Worm (Caenorhabditis elegans) whole organism, L2 larva: ENCODE data around the gene C31B8.7.
"Not testable (repeated sequence)": the region's sequence is repeated elsewhere in the genome, so short reads cannot be mapped to it uniquely, and the experiment has no call there.

Source experiments
- R02D3.7 ChIP-seq: fragments of 150-350 bp; optimal IDR thresholded peaks from 2 replicates; lab custom pipeline; 2014; ENCODE audit warnings: missing biosample characterization, missing genetic modification characterization
- Y55F3AM.14 ChIP-seq: fragments of 200-800 bp; sonication (Bioruptor generic); optimal IDR thresholded peaks from 2 replicates; lab custom pipeline; 2018; ENCODE audit warnings: mild to moderate bottlenecking, missing genetic modification characterization, missing compliant biosample characterization
- alr-1 ChIP-seq: fragments of 150-350 bp; optimal IDR thresholded peaks from 2 replicates; lab custom pipeline; 2014; ENCODE audit warnings: missing biosample characterization, missing genetic modification characterization
- ama-1 ChIP-seq: fragments of 150-350 bp; optimal IDR thresholded peaks from 2 replicates; lab custom pipeline; 2018; ENCODE audit warnings: inconsistent platforms
- blmp-1 ChIP-seq: sonication (generic microtip); optimal IDR thresholded peaks from 2 replicates; lab custom pipeline; 2017; ENCODE audit warnings: missing genetic modification characterization, mild to moderate bottlenecking, missing compliant biosample characterization, antibody characterized with exemption, moderate library complexity; ENCODE audit not compliant: insufficient read depth
- ceh-16 ChIP-seq: fragments of 150-350 bp; optimal IDR thresholded peaks from 2 replicates; lab custom pipeline; 2014; ENCODE audit warnings: missing biosample characterization, missing genetic modification characterization
- ceh-82 ChIP-seq: fragments of 150-350 bp; optimal IDR thresholded peaks from 2 replicates; lab custom pipeline; 2014; ENCODE audit warnings: missing biosample characterization, missing genetic modification characterization
- crh-2 ChIP-seq: sonication (generic microtip); optimal IDR thresholded peaks from 2 replicates; lab custom pipeline; 2017; ENCODE audit warnings: missing biosample characterization, missing genetic modification characterization
- dmd-4 ChIP-seq: sonication (generic microtip); optimal IDR thresholded peaks from 2 replicates; lab custom pipeline; 2017; ENCODE audit warnings: missing biosample characterization, missing genetic modification characterization
- egl-27 ChIP-seq: sonication (generic microtip); optimal IDR thresholded peaks from 3 replicates; lab custom pipeline; 2017; ENCODE audit warnings: missing biosample characterization, missing genetic modification reagents, missing genetic modification characterization
- elt-1 ChIP-seq: fragments of 150-350 bp; optimal IDR thresholded peaks from 2 replicates; lab custom pipeline; 2014; ENCODE audit warnings: missing biosample characterization, missing genetic modification characterization
- fos-1 ChIP-seq: fragments of 150-350 bp; optimal IDR thresholded peaks from 2 replicates; lab custom pipeline; 2014; ENCODE audit warnings: missing biosample characterization, missing genetic modification characterization
- gmeb-1 ChIP-seq: fragments of 150-350 bp; optimal IDR thresholded peaks from 2 replicates; lab custom pipeline; 2014; ENCODE audit warnings: missing biosample characterization, missing genetic modification characterization
- lin-11 ChIP-seq: fragments of 150-350 bp; sonication (generic microtip); optimal IDR thresholded peaks from 2 replicates; lab custom pipeline; 2014; ENCODE audit warnings: missing biosample characterization, missing genetic modification characterization, inconsistent platforms, mixed read lengths
- lin-13 ChIP-seq: fragments of 150-350 bp; optimal IDR thresholded peaks from 2 replicates; lab custom pipeline; 2014; ENCODE audit warnings: missing biosample characterization, missing genetic modification reagents, missing genetic modification characterization
- lin-39 ChIP-seq: fragments of 150-350 bp; optimal IDR thresholded peaks from 2 replicates; lab custom pipeline; 2014; ENCODE audit warnings: missing biosample characterization, missing genetic modification reagents, missing genetic modification characterization
- lsy-2 ChIP-seq, 2 experiments: fragments of 150-350 bp in 1 of 2; sonication (generic microtip) in 1 of 2; optimal IDR thresholded peaks; 2 replicates each; lab custom pipeline; 2014 to 2017; ENCODE audit warnings: missing biosample characterization in 2 of 2, missing genetic modification characterization in 2 of 2
- mab-5 ChIP-seq: fragments of 150-350 bp; optimal IDR thresholded peaks from 2 replicates; lab custom pipeline; 2014; ENCODE audit warnings: missing biosample characterization, missing genetic modification characterization
- mbf-1 ChIP-seq: sonication (generic microtip); optimal IDR thresholded peaks from 2 replicates; lab custom pipeline; 2017; ENCODE audit warnings: missing biosample characterization, missing genetic modification characterization
- mdl-1 ChIP-seq, 2 experiments: fragments of 150-350 bp in 1 of 2; sonication (generic microtip) in 1 of 2; optimal IDR thresholded peaks; 2 replicates each; lab custom pipeline; 2017; ENCODE audit warnings: missing biosample characterization in 2 of 2, missing genetic modification characterization in 2 of 2
- nhr-10 ChIP-seq: sonication (generic microtip); optimal IDR thresholded peaks from 2 replicates; lab custom pipeline; 2017; ENCODE audit warnings: missing biosample characterization, missing genetic modification characterization
- nhr-12 ChIP-seq: fragments of 150-350 bp; optimal IDR thresholded peaks from 2 replicates; lab custom pipeline; 2014; ENCODE audit warnings: missing biosample characterization, missing genetic modification characterization
- nhr-129 ChIP-seq: fragments of 150-350 bp; optimal IDR thresholded peaks from 2 replicates; lab custom pipeline; 2014; ENCODE audit warnings: missing biosample characterization, missing genetic modification characterization
- nhr-237 ChIP-seq: fragments of 150-350 bp; optimal IDR thresholded peaks from 2 replicates; lab custom pipeline; 2014; ENCODE audit warnings: missing biosample characterization, missing genetic modification characterization
- nhr-6 ChIP-seq: fragments of 150-350 bp; optimal IDR thresholded peaks from 2 replicates; lab custom pipeline; 2014; ENCODE audit warnings: missing biosample characterization, missing genetic modification characterization
- nhr-77 ChIP-seq: fragments of 150-350 bp; optimal IDR thresholded peaks from 2 replicates; lab custom pipeline; 2014; ENCODE audit warnings: missing biosample characterization, missing genetic modification characterization
- peb-1 ChIP-seq: fragments of 150-350 bp; optimal IDR thresholded peaks from 2 replicates; lab custom pipeline; 2014; ENCODE audit warnings: missing biosample characterization, missing genetic modification characterization
- skn-1 ChIP-seq: sonication (generic microtip); optimal IDR thresholded peaks from 2 replicates; lab custom pipeline; 2017; ENCODE audit warnings: missing biosample characterization, missing genetic modification characterization
- sma-3 ChIP-seq: sonication (generic microtip); optimal IDR thresholded peaks from 2 replicates; lab custom pipeline; 2016; ENCODE audit warnings: missing genetic modification reagents, missing genetic modification characterization, missing compliant biosample characterization
- sma-9 ChIP-seq, 2 experiments: fragments of 150-350 bp in 1 of 2; sonication (generic microtip) in 1 of 2; optimal IDR thresholded peaks; 2 replicates each; lab custom pipeline; 2014 to 2016; ENCODE audit warnings: missing genetic modification characterization in 2 of 2, mild to moderate bottlenecking in 1 of 2, missing biosample characterization in 1 of 2, missing compliant biosample characterization in 1 of 2, missing genetic modification reagents in 1 of 2, moderate library complexity in 1 of 2
- unc-39 ChIP-seq: fragments of 150-350 bp; optimal IDR thresholded peaks from 2 replicates; lab custom pipeline; 2014; ENCODE audit warnings: missing biosample characterization, missing genetic modification characterization
- unc-55 ChIP-seq: fragments of 150-350 bp; sonication (generic microtip); optimal IDR thresholded peaks from 3 replicates; lab custom pipeline; 2014; ENCODE audit warnings: missing biosample characterization, missing genetic modification reagents, missing genetic modification characterization
- zag-1 ChIP-seq: fragments of 150-350 bp; optimal IDR thresholded peaks from 2 replicates; lab custom pipeline; 2014; ENCODE audit warnings: missing biosample characterization, missing genetic modification characterization
- ztf-11 ChIP-seq: sonication (generic microtip); optimal IDR thresholded peaks from 2 replicates; lab custom pipeline; 2017; ENCODE audit warnings: missing biosample characterization, missing genetic modification characterization
- ztf-4 ChIP-seq: fragments of 150-350 bp; optimal IDR thresholded peaks from 2 replicates; lab custom pipeline; 2014; ENCODE audit warnings: missing biosample characterization, missing genetic modification characterization

The C31B8.7 gene

ce11 chrV:2903227-2903626 lies at the start of gene C31B8.7:
C31B8.7 (minus strand) TSS chrV:2903327.
- TF ChIP-seq fos-1 (tag; lab: Kevin White, UChicago) (no peak), egl-27 (tag; lab: Kevin White, UChicago) (no peak), blmp-1 (tag; lab: Kevin White, UChicago) (no peak), nhr-129 (tag; lab: Kevin White, UChicago) (no peak), nhr-10 (no peak), ceh-82 (no peak), ztf-4 (tag; lab: Kevin White, UChicago) (no peak), Y55F3AM.14 (GFP tag; lab: Kevin White, UChicago) (no peak)

ce11 chrV:2952102-2952501 lies 49.0 kb upstream of the C31B8.7 start, which contains the start of gene srw-122:
srw-122 (minus strand) TSS chrV:2952202.
- not testable (repeated sequence) for TF ChIP-seq ceh-82; elt-1 (tag; lab: Kevin White, UChicago); lin-39 (tag; lab: Kevin White, UChicago)

- TF ChIP-seq elt-1 (tag; lab: Kevin White, UChicago) = no peak
- no peak for TF ChIP-seq peb-1 (tag; lab: Kevin White, UChicago)
- TF ChIP-seq sma-3 = no peak
- no peak for TF ChIP-seq gmeb-1
- no peak for TF ChIP-seq lin-11
- no peak for TF ChIP-seq nhr-129 (tag; lab: Kevin White, UChicago)
- no peak for TF ChIP-seq alr-1 (tag; lab: Kevin White, UChicago)
- TF ChIP-seq nhr-12 (tag; lab: Kevin White, UChicago) = no peak
- TF ChIP-seq nhr-237 (tag; lab: Kevin White, UChicago) = no peak
- no peak for TF ChIP-seq nhr-77 (tag; lab: Kevin White, UChicago)
- TF ChIP-seq R02D3.7 = no peak
- TF ChIP-seq ztf-11 (tag; lab: Kevin White, UChicago) = no peak
- no peak for TF ChIP-seq nhr-6 (tag; lab: Kevin White, UChicago)
- no peak for TF ChIP-seq blmp-1 (tag; lab: Kevin White, UChicago)
- no peak for TF ChIP-seq ztf-4 (tag; lab: Kevin White, UChicago)
- no peak for TF ChIP-seq zag-1
- no peak for TF ChIP-seq skn-1 (tag; lab: Kevin White, UChicago)
- TF ChIP-seq lin-13 (GFP tag; lab: Kevin White, UChicago) = no peak
- no peak for TF ChIP-seq mab-5
- TF ChIP-seq, all 48 proteins: peak for 0
Measured at ce11 chrV:2945602-2946001, 42.5 kb upstream of the C31B8.7 start, which contains the start of gene srh-87. srh-87 (minus strand) TSS chrV:2945702.

ce11 chrV:2943859-2944258 lies 40.7 kb upstream of the C31B8.7 start, which contains the start of gene srw-137:
srw-137 (minus strand) TSS chrV:2943959.
- TF ChIP-seq ztf-4 (tag; lab: Kevin White, UChicago) (no peak), mbf-1 (tag; lab: Kevin White, UChicago) (no peak), nhr-10 (no peak), ceh-82 (no peak)

ce11 chrV:2942247-2942646 lies 39.1 kb upstream of the C31B8.7 start:
- no peak for TF ChIP-seq unc-55
- no peak for TF ChIP-seq sma-9 (GFP tag; optimal IDR thresholded peaks at IDR 0.05; lab: Kevin White, UChicago)
- no peak for TF ChIP-seq sma-9 (tag; optimal IDR thresholded peaks at IDR 0.05; lab: Kevin White, UChicago)
- no peak for TF ChIP-seq ceh-16 (tag; lab: Kevin White, UChicago)
- TF ChIP-seq crh-2 (tag; lab: Kevin White, UChicago) = no peak
- TF ChIP-seq lsy-2 (tag; optimal IDR thresholded peaks at IDR 0.05; lab: Kevin White, UChicago) = no peak
- no peak for TF ChIP-seq sma-3
- no peak for TF ChIP-seq ama-1
- no peak for TF ChIP-seq unc-39
- TF ChIP-seq mdl-1 (tag; optimal IDR thresholded peaks at IDR 0.05; lab: Kevin White, UChicago) = no peak
- no peak for TF ChIP-seq dmd-4 (tag; lab: Kevin White, UChicago)
- no peak for TF ChIP-seq peb-1 (tag; lab: Kevin White, UChicago)
- no peak for TF ChIP-seq nhr-129 (tag; lab: Kevin White, UChicago)
- no peak for TF ChIP-seq R02D3.7
- no peak for TF ChIP-seq alr-1 (tag; lab: Kevin White, UChicago)
- TF ChIP-seq nhr-10 = no peak
- TF ChIP-seq egl-27 (tag; lab: Kevin White, UChicago) = no peak
